Fruit fly (Drosophila melanogaster): ENCODE measurements around the gene CG15646.
A peak's percentile ranks its signal among the peaks of the same experiment; 100 is the strongest.

CG15646 gene

dm6 chrX:15651559-15651958 is 19.3 kb downstream of the CG15646 start:
- no peak for TF ChIP-seq N (GFP tag; optimal IDR thresholded peaks at IDR 0.05)
- no peak for TF ChIP-seq ey (GFP tag; optimal IDR thresholded peaks at IDR 0.05)
- TF ChIP-seq dmrt93B (GFP tag; optimal IDR thresholded peaks at IDR 0.05) = no peak
- TF ChIP-seq woc (GFP tag; optimal IDR thresholded peaks at IDR 0.05) = no peak
- TF ChIP-seq sage (GFP tag; optimal IDR thresholded peaks at IDR 0.05) = no peak

- TF ChIP-seq foxo (GFP tag; optimal IDR thresholded peaks at IDR 0.05) (peak in 1 of 2 experiments; percentile 7), Hr83 (GFP tag; optimal IDR thresholded peaks at IDR 0.05; ENCODE audit: poor library complexity, severe bottlenecking) (no peak), dmrt93B (GFP tag; optimal IDR thresholded peaks at IDR 0.05) (no peak)
Measured at dm6 chrX:15649507-15649906, 21.3 kb downstream of the CG15646 start.

- TF ChIP-seq psq (GFP tag; optimal IDR thresholded peaks at IDR 0.05) = no peak
- TF ChIP-seq dsf (GFP tag; optimal IDR thresholded peaks at IDR 0.05; ENCODE audit: borderline replicate concordance) = no peak
- no peak for TF ChIP-seq OdsH (GFP tag; optimal IDR thresholded peaks at IDR 0.05)
- TF ChIP-seq lola (GFP tag; optimal IDR thresholded peaks at IDR 0.05) = no peak
- TF ChIP-seq woc (GFP tag; optimal IDR thresholded peaks at IDR 0.05) = no peak
- no peak for TF ChIP-seq Sp1 (GFP tag; optimal IDR thresholded peaks at IDR 0.05)
- no peak for TF ChIP-seq jim (GFP tag; optimal IDR thresholded peaks at IDR 0.05)
- TF ChIP-seq usp (GFP tag; optimal IDR thresholded peaks at IDR 0.05) = no peak
- no peak for TF ChIP-seq CrebA (GFP tag; optimal IDR thresholded peaks at IDR 0.05; ENCODE audit: borderline replicate concordance)
Measured at dm6 chrX:15648180-15648579, 22.6 kb downstream of the CG15646 start.

- TF ChIP-seq h (GFP tag; optimal IDR thresholded peaks at IDR 0.05) (no peak), Mio (GFP tag; optimal IDR thresholded peaks at IDR 0.05) (no peak), GATAd (GFP tag; optimal IDR thresholded peaks at IDR 0.05) (no peak), dmrt93B (GFP tag; optimal IDR thresholded peaks at IDR 0.05) (no peak), sv (GFP tag; optimal IDR thresholded peaks at IDR 0.05) (no peak)
Measured at dm6 chrX:15646792-15647191, 24.0 kb downstream of the CG15646 start.

- TF ChIP-seq Rel (GFP tag; optimal IDR thresholded peaks at IDR 0.05) (no peak), Rel (tag; optimal IDR thresholded peaks at IDR 0.05) (no peak), CrebA (GFP tag; optimal IDR thresholded peaks at IDR 0.05; ENCODE audit: borderline replicate concordance) (no peak)
Measured at dm6 chrX:15643922-15644321, 26.9 kb downstream of the CG15646 start, which contains the start of gene CG8117. CG8117 (plus strand) TSS chrX:15644222.

- TF ChIP-seq br (GFP tag; optimal IDR thresholded peaks at IDR 0.05) (no peak), sage (GFP tag; optimal IDR thresholded peaks at IDR 0.05) (no peak), tai (GFP tag; optimal IDR thresholded peaks at IDR 0.05) (no peak), usp (GFP tag; optimal IDR thresholded peaks at IDR 0.05) (no peak), dl (GFP tag; optimal IDR thresholded peaks at IDR 0.05; ENCODE audit: insufficient read depth in 1 of 2, partially characterized antibody in 2 of 2) (no peak), sv (GFP tag; optimal IDR thresholded peaks at IDR 0.05) (no peak), Sp1 (GFP tag; optimal IDR thresholded peaks at IDR 0.05) (no peak), brk (GFP tag; optimal IDR thresholded peaks at IDR 0.05) (no peak), pan (optimal IDR thresholded peaks at IDR 0.05) (no peak)
Measured at dm6 chrX:15643210-15643609, 27.6 kb downstream of the CG15646 start.

- TF ChIP-seq dmrt93B (GFP tag; optimal IDR thresholded peaks at IDR 0.05) (peak; percentile 47), woc (GFP tag; optimal IDR thresholded peaks at IDR 0.05) (peak; percentile 65), brk (GFP tag; optimal IDR thresholded peaks at IDR 0.05) (no peak), Hnf4 (GFP tag; optimal IDR thresholded peaks at IDR 0.05) (peak; percentile 22), HLH106 (tag; optimal IDR thresholded peaks at IDR 0.05) (peak; percentile 80), foxo (GFP tag; optimal IDR thresholded peaks at IDR 0.05) (peak in 1 of 2 experiments; percentile 67), Vsx2 (GFP tag; optimal IDR thresholded peaks at IDR 0.05; ENCODE audit: partially characterized antibody) (no peak), h (GFP tag; optimal IDR thresholded peaks at IDR 0.05) (peak; percentile 60), br (GFP tag; optimal IDR thresholded peaks at IDR 0.05) (peak; percentile 21), Myc (optimal IDR thresholded peaks at IDR 0.05) (no peak), dsf (GFP tag; optimal IDR thresholded peaks at IDR 0.05; ENCODE audit: borderline replicate concordance) (no peak), ey (GFP tag; optimal IDR thresholded peaks at IDR 0.05) (peak; percentile 48), Dif (GFP tag; optimal IDR thresholded peaks at IDR 0.05; ENCODE audit: partially characterized antibody) (no peak), fru (GFP tag; optimal IDR thresholded peaks at IDR 0.05) (peak; percentile 64), psq (GFP tag; optimal IDR thresholded peaks at IDR 0.05) (peak; percentile 43), dl (GFP tag; optimal IDR thresholded peaks at IDR 0.05; ENCODE audit: insufficient read depth in 1 of 2, partially characterized antibody in 2 of 2) (no peak), OdsH (GFP tag; optimal IDR thresholded peaks at IDR 0.05) (peak; percentile 62), Mio (GFP tag; optimal IDR thresholded peaks at IDR 0.05) (no peak), rgr (GFP tag; optimal IDR thresholded peaks at IDR 0.05) (peak; percentile 42), tai (GFP tag; optimal IDR thresholded peaks at IDR 0.05) (no peak), Sp1 (GFP tag; optimal IDR thresholded peaks at IDR 0.05) (peak; percentile 78), CG9705 (GFP tag; optimal IDR thresholded peaks at IDR 0.05) (no peak)
Measured at dm6 chrX:15642056-15642455, 28.8 kb downstream of the CG15646 start.

Data from whole organism, wandering third instar larva.